Fruit fly (Drosophila melanogaster) whole organism, embryonic: ENCODE results near the gene CG14966.

Experiments used
- Atf6 ChIP-seq: fragments of 200-800 bp; sonication (Bioruptor generic); IDR thresholded peaks from 2 replicates; pipeline ENCODE4 v1.3.6; 2022; ENCODE audit warnings: missing biosample characterization, missing genetic modification characterization
- BEAF-32 ChIP-seq: fragments of 200-800 bp; sonication (Bioruptor generic); optimal IDR thresholded peaks from 3 replicates; lab custom pipeline; 2017; ENCODE audit warnings: missing biosample characterization, missing genetic modification characterization, mild to moderate bottlenecking, moderate library complexity, missing genetic modification reagents
- C15 ChIP-seq: fragments of 200-800 bp; sonication (Bioruptor generic); IDR thresholded peaks from 3 replicates; pipeline ENCODE4 v1.3.6; 2022; ENCODE audit warnings: missing biosample characterization, missing genetic modification characterization
- CG12219 ChIP-seq: fragments of 200-800 bp; sonication (Bioruptor generic); optimal IDR thresholded peaks from 3 replicates; lab custom pipeline; 2018; ENCODE audit warnings: missing biosample characterization, mild to moderate bottlenecking, missing genetic modification characterization
- CG12236 ChIP-seq: fragments of 200-800 bp; sonication (Bioruptor generic); optimal IDR thresholded peaks from 2 replicates; lab custom pipeline; 2016; ENCODE audit warnings: missing biosample characterization, missing genetic modification characterization
- CG1233 ChIP-seq: fragments of 200-800 bp; sonication (Bioruptor generic); optimal IDR thresholded peaks from 4 replicates; lab custom pipeline; 2018; ENCODE audit warnings: missing biosample characterization, mild to moderate bottlenecking, missing genetic modification characterization
- CG12391 ChIP-seq: fragments of 200-800 bp; sonication (Bioruptor generic); optimal IDR thresholded peaks from 3 replicates; lab custom pipeline; 2018; ENCODE audit warnings: missing biosample characterization, mild to moderate bottlenecking, missing genetic modification characterization, moderate library complexity
- CG12942 ChIP-seq: fragments of 200-800 bp; sonication (Bioruptor generic); optimal IDR thresholded peaks from 3 replicates; lab custom pipeline; 2016; ENCODE audit warnings: missing biosample characterization, missing genetic modification characterization
- CG15696 ChIP-seq: fragments of 200-800 bp; sonication (Bioruptor generic); optimal IDR thresholded peaks from 2 replicates; lab custom pipeline; 2019; ENCODE audit warnings: missing biosample characterization, mild to moderate bottlenecking, missing genetic modification characterization, moderate library complexity
- CG18619 ChIP-seq: fragments of 200-800 bp; sonication (Bioruptor generic); optimal IDR thresholded peaks from 3 replicates; lab custom pipeline; 2017; ENCODE audit warnings: missing biosample characterization, mild to moderate bottlenecking, missing genetic modification characterization
- CG2202 ChIP-seq: fragments of 200-800 bp; sonication (Bioruptor generic); optimal IDR thresholded peaks from 2 replicates; lab custom pipeline; 2018; ENCODE audit warnings: missing biosample characterization, mild to moderate bottlenecking, missing genetic modification characterization
- CG2678 ChIP-seq: fragments of 200-800 bp; sonication (Bioruptor generic); optimal IDR thresholded peaks from 3 replicates; lab custom pipeline; 2019; ENCODE audit warnings: missing biosample characterization, mild to moderate bottlenecking, missing genetic modification characterization, moderate library complexity
- CG31224 ChIP-seq: fragments of 200-800 bp; sonication (Bioruptor generic); IDR thresholded peaks from 2 replicates; pipeline ENCODE4 v1.3.6; 2022; ENCODE audit warnings: missing biosample characterization, missing genetic modification characterization
- CG31441 ChIP-seq: fragments of 200-800 bp; sonication (Bioruptor generic); IDR thresholded peaks from 2 replicates; pipeline ENCODE4 v1.3.6; 2022; ENCODE audit warnings: missing biosample characterization, missing genetic modification characterization
- CG32772 ChIP-seq: fragments of 200-800 bp; sonication (Bioruptor generic); IDR thresholded peaks from 2 replicates; pipeline ENCODE4 v1.3.6; 2022; ENCODE audit warnings: missing biosample characterization, missing genetic modification characterization
- CG3726 ChIP-seq: fragments of 200-800 bp; sonication (Bioruptor generic); IDR thresholded peaks from 3 replicates; pipeline ENCODE4, ENCODE4 v1.3.6; 2022; ENCODE audit warnings: missing biosample characterization, missing genetic modification characterization
- CG7372 ChIP-seq: fragments of 200-800 bp; sonication (Bioruptor generic); IDR thresholded peaks from 2 replicates; pipeline ENCODE4 v1.3.6; 2022; ENCODE audit warnings: missing biosample characterization, missing genetic modification characterization
- CG7963 ChIP-seq: fragments of 200-800 bp; sonication (Bioruptor generic); IDR thresholded peaks from 3 replicates; pipeline ENCODE4 v1.3.6; 2022; ENCODE audit warnings: missing biosample characterization, missing genetic modification characterization; ENCODE audit not compliant: partially characterized antibody
- CG8359 ChIP-seq: fragments of 200-800 bp; sonication (Bioruptor generic); optimal IDR thresholded peaks from 2 replicates; lab custom pipeline; 2017; ENCODE audit warnings: missing biosample characterization, mild to moderate bottlenecking, missing genetic modification characterization, borderline replicate concordance
- CG9876 ChIP-seq: fragments of 200-800 bp; sonication (Bioruptor generic); optimal IDR thresholded peaks from 2 replicates; lab custom pipeline; 2016; ENCODE audit warnings: missing biosample characterization, missing genetic modification characterization
- Chrac-16 ChIP-seq: fragments of 200-800 bp; sonication (Bioruptor generic); optimal IDR thresholded peaks from 3 replicates; lab custom pipeline; 2016; ENCODE audit warnings: missing biosample characterization, missing genetic modification characterization
- D ChIP-seq, 2 experiments: fragments of 200-800 bp in 1 of 2; fragments of >200 bp in 1 of 2; sonication (Bioruptor generic) in 1 of 2; optimal IDR thresholded peaks; 2 replicates in 1 of 2; 3 replicates in 1 of 2; lab custom pipeline; 2017; ENCODE audit warnings: mild to moderate bottlenecking in 1 of 2, missing biosample characterization in 1 of 2, missing genetic modification characterization in 1 of 2, missing genetic modification reagents in 1 of 2
- D19B ChIP-seq: fragments of 200-800 bp; sonication (Bioruptor generic); optimal IDR thresholded peaks from 2 replicates; lab custom pipeline; 2017; ENCODE audit warnings: missing biosample characterization, mild to moderate bottlenecking, missing genetic modification characterization
- Deaf1 ChIP-seq: fragments of 200-800 bp; optimal IDR thresholded peaks from 3 replicates; lab custom pipeline; 2019; ENCODE audit warnings: missing biosample characterization, mild to moderate bottlenecking, missing genetic modification characterization, moderate library complexity
- HLH3B ChIP-seq: fragments of 200-800 bp; sonication (Bioruptor generic); IDR thresholded peaks from 2 replicates; pipeline ENCODE4 v1.3.6; 2022; ENCODE audit warnings: missing biosample characterization, missing genetic modification characterization
- Hmx ChIP-seq: fragments of 200-800 bp; sonication (Bioruptor generic); optimal IDR thresholded peaks from 2 replicates; lab custom pipeline; 2016; ENCODE audit warnings: missing biosample characterization, missing genetic modification characterization
- Med ChIP-seq: fragments of 200-800 bp; sonication (Bioruptor generic); peaks from one replicate; lab custom pipeline; 2016; ENCODE audit warnings: missing biosample characterization, missing genetic modification characterization, mild to moderate bottlenecking, inconsistent platforms, moderate library complexity
- PHDP ChIP-seq: fragments of 200-800 bp; sonication (Bioruptor generic); optimal IDR thresholded peaks from 3 replicates; lab custom pipeline; 2018; ENCODE audit warnings: missing biosample characterization, mild to moderate bottlenecking, missing genetic modification characterization, moderate library complexity
- Sin3A ChIP-seq: fragments of >200 bp; optimal IDR thresholded peaks from 2 replicates; lab custom pipeline; 2018
- Sox100B ChIP-seq: fragments of 200-800 bp; sonication (Bioruptor generic); optimal IDR thresholded peaks from 3 replicates; lab custom pipeline; 2018; ENCODE audit warnings: missing biosample characterization, mild to moderate bottlenecking, missing genetic modification characterization
- TFAM ChIP-seq: fragments of 200-800 bp; sonication (Bioruptor generic); optimal IDR thresholded peaks from 2 replicates; lab custom pipeline; 2017; ENCODE audit warnings: missing biosample characterization, missing genetic modification characterization, inconsistent platforms
- Taf1 ChIP-seq: fragments of 200-800 bp; sonication (Bioruptor generic); IDR thresholded peaks from 2 replicates; pipeline ENCODE4 v1.3.6; 2022; ENCODE audit warnings: missing biosample characterization, missing genetic modification characterization
- ara ChIP-seq: fragments of 200-800 bp; sonication (Bioruptor generic); IDR thresholded peaks from 2 replicates; pipeline ENCODE4 v1.3.6; 2022; ENCODE audit warnings: missing biosample characterization, missing genetic modification characterization
- ase ChIP-seq: fragments of 200-800 bp; sonication (Bioruptor generic); IDR thresholded peaks from 3 replicates; pipeline ENCODE4 v1.3.6; 2022; ENCODE audit warnings: missing biosample characterization, missing genetic modification characterization
- cas ChIP-seq: fragments of 200-800 bp; sonication (Bioruptor generic); IDR thresholded peaks from 2 replicates; pipeline ENCODE4 v1.3.6; 2022; ENCODE audit warnings: missing biosample characterization, missing genetic modification characterization
- chm ChIP-seq: fragments of 200-800 bp; sonication (Bioruptor generic); IDR thresholded peaks from 2 replicates; pipeline ENCODE4 v1.3.6; 2022; ENCODE audit warnings: missing biosample characterization, missing genetic modification characterization
- dati ChIP-seq: fragments of 200-800 bp; sonication (Bioruptor generic); IDR thresholded peaks from 2 replicates; pipeline ENCODE4 v1.3.6; 2022; ENCODE audit warnings: missing biosample characterization, missing genetic modification characterization
- dpn ChIP-seq, 2 experiments: fragments of 200-800 bp; sonication (Bioruptor generic); optimal IDR thresholded peaks; 3 replicates each; lab custom pipeline; 2016; ENCODE audit warnings: missing biosample characterization in 2 of 2, missing genetic modification characterization in 2 of 2
- gem ChIP-seq: fragments of 200-800 bp; sonication (Bioruptor generic); optimal IDR thresholded peaks from 2 replicates; lab custom pipeline; 2019; ENCODE audit warnings: missing biosample characterization, mild to moderate bottlenecking, missing genetic modification characterization, moderate library complexity
- grau ChIP-seq: fragments of 200-800 bp; optimal IDR thresholded peaks from 3 replicates; lab custom pipeline; 2019; ENCODE audit warnings: missing biosample characterization, mild to moderate bottlenecking, missing genetic modification characterization, moderate library complexity
- oc ChIP-seq: fragments of 200-800 bp; sonication (Bioruptor generic); optimal IDR thresholded peaks from 2 replicates; lab custom pipeline; 2018; ENCODE audit warnings: missing biosample characterization, mild to moderate bottlenecking, missing genetic modification characterization, moderate library complexity
- onecut ChIP-seq: fragments of 200-800 bp; sonication (Bioruptor generic); IDR thresholded peaks from 2 replicates; pipeline ENCODE4 v1.3.6; 2022; ENCODE audit warnings: missing biosample characterization, missing genetic modification characterization
- org-1 ChIP-seq: fragments of 200-800 bp; sonication (Bioruptor generic); optimal IDR thresholded peaks from 2 replicates; lab custom pipeline; 2017; ENCODE audit warnings: missing biosample characterization, missing genetic modification characterization
- pho ChIP-seq: fragments of 200-800 bp; sonication (Bioruptor generic); optimal IDR thresholded peaks from 2 replicates; lab custom pipeline; 2016; ENCODE audit warnings: missing biosample characterization, missing genetic modification characterization
- sc ChIP-seq, 3 experiments: fragments of >200 bp in 2 of 3; fragments of 200-800 bp in 1 of 3; sonication (Bioruptor generic) in 1 of 3; optimal IDR thresholded peaks; 2 replicates in 2 of 3; 3 replicates in 1 of 3; lab custom pipeline; 2017; ENCODE audit warnings: mild to moderate bottlenecking in 1 of 3, missing biosample characterization in 1 of 3, missing genetic modification characterization in 1 of 3, missing genetic modification reagents in 1 of 3
- schlank ChIP-seq: fragments of 200-800 bp; sonication (Bioruptor generic); optimal IDR thresholded peaks from 2 replicates; lab custom pipeline; 2018; ENCODE audit warnings: missing biosample characterization, mild to moderate bottlenecking, missing genetic modification characterization
- tup ChIP-seq: fragments of 200-800 bp; sonication (Bioruptor generic); optimal IDR thresholded peaks from 2 replicates; lab custom pipeline; 2016; ENCODE audit warnings: missing biosample characterization, mild to moderate bottlenecking, missing genetic modification characterization, moderate library complexity
- tx ChIP-seq: fragments of 200-800 bp; sonication (Bioruptor generic); optimal IDR thresholded peaks from 2 replicates; lab custom pipeline; 2016; ENCODE audit warnings: missing biosample characterization, missing genetic modification characterization
- unc-4 ChIP-seq: fragments of 200-800 bp; sonication (Bioruptor generic); IDR thresholded peaks from 2 replicates; pipeline ENCODE4 v1.3.6; 2022; ENCODE audit warnings: missing biosample characterization, missing genetic modification characterization; ENCODE audit not compliant: partially characterized antibody
- vfl ChIP-seq: fragments of 200-800 bp; sonication (Bioruptor generic); optimal IDR thresholded peaks from 2 replicates; lab custom pipeline; 2016; ENCODE audit warnings: missing biosample characterization, missing genetic modification characterization

Gene CG14966

dm6 chr3L:3179474-3179873 is 18.0 kb downstream of the CG14966 start (continued):
- TF ChIP-seq cas (GFP tag; lab: Robert Waterston, UW) (peak; percentile 83), dati (GFP tag; lab: Robert Waterston, UW) (peak; percentile 77), C15 (peak; percentile 81; the same call in 2 of the 3 replicates), CG9876 (GFP tag; lab: Kevin White, UChicago) (no peak), ara (GFP tag; lab: Robert Waterston, UW) (peak; percentile 89), onecut (GFP tag; lab: Robert Waterston, UW) (peak; percentile 80), PHDP (peak; percentile 92), D (optimal IDR thresholded peaks at IDR 0.05; lab: Kevin White, UChicago) (no peak), D (GFP tag; optimal IDR thresholded peaks at IDR 0.05; lab: Kevin White, UChicago) (peak; percentile 82), CG31224 (GFP tag; lab: Robert Waterston, UW) (peak; percentile 82), CG12391 (peak; percentile 87), Sin3A (no peak), org-1 (peak; percentile 83), sc (optimal IDR thresholded peaks at IDR 0.05; lab: Kevin White, UChicago) (no peak), sc (GFP tag; optimal IDR thresholded peaks at IDR 0.05; lab: Kevin White, UChicago) (peak; percentile 50), Taf1 (GFP tag; lab: Robert Waterston, UW) (peak; percentile 82), Deaf1 (tag; lab: Kevin White, UChicago) (no peak), dpn (GFP tag; optimal IDR thresholded peaks at IDR 0.05; lab: Kevin White, UChicago) (peak; percentile 85 to 89), CG3726 (GFP tag; lab: Robert Waterston, UW) (peak; percentile 85), CG15696 (peak; percentile 77), CG2202 (tag; lab: Kevin White, UChicago) (peak; percentile 74), Atf6 (GFP tag; lab: Robert Waterston, UW) (peak; percentile 90), grau (tag; lab: Kevin White, UChicago) (peak; percentile 87), CG12219 (GFP tag; lab: Kevin White, UChicago) (peak; percentile 86), CG12236 (GFP tag; lab: Kevin White, UChicago) (peak; percentile 57), vfl (GFP tag; lab: Kevin White, UChicago) (peak; percentile 80), ase (GFP tag; lab: Robert Waterston, UW) (peak; percentile 82), chm (peak; percentile 88), CG31441 (GFP tag; lab: Robert Waterston, UW) (no peak), HLH3B (GFP tag; lab: Robert Waterston, UW) (peak; percentile 86), Med (GFP tag; lab: Kevin White, UChicago) (peak; percentile 97), BEAF-32 (GFP tag; lab: Kevin White, UChicago) (no peak), Chrac-16 (GFP tag; lab: Kevin White, UChicago) (peak; percentile 81), CG12942 (GFP tag; lab: Kevin White, UChicago) (peak; percentile 61), CG8359 (GFP tag; lab: Kevin White, UChicago) (peak; percentile 79), CG32772 (GFP tag; lab: Robert Waterston, UW) (peak; percentile 87), unc-4 (GFP tag; lab: Robert Waterston, UW) (no peak), CG1233 (GFP tag; lab: Kevin White, UChicago) (peak; percentile 89), CG18619 (peak; percentile 82), tup (peak; percentile 68), Sox100B (no peak), gem (tag; lab: Kevin White, UChicago) (peak; percentile 93), CG7372 (GFP tag; lab: Robert Waterston, UW) (peak; percentile 81), CG7963 (GFP tag; lab: Robert Waterston, UW) (no peak), TFAM (GFP tag; lab: Kevin White, UChicago) (peak; percentile 27), pho (peak; percentile 54), tx (GFP tag; lab: Kevin White, UChicago) (peak; percentile 35), schlank (tag; lab: Kevin White, UChicago) (peak; percentile 68), CG2678 (tag; lab: Kevin White, UChicago) (peak; percentile 93), D19B (GFP tag; lab: Kevin White, UChicago) (peak; percentile 83), Hmx (GFP tag; lab: Kevin White, UChicago) (no peak), oc (tag; lab: Kevin White, UChicago) (no peak)
